Fruit fly (Drosophila melanogaster) whole organism, embryonic: ENCODE results near the gene CG12728.

Experiments
- Abd-B ChIP-seq: fragments of 200-800 bp; sonication (Bioruptor generic); optimal IDR thresholded peaks from 2 replicates; lab custom pipeline; 2018; ENCODE audit warnings: missing biosample characterization, mild to moderate bottlenecking, missing genetic modification characterization, moderate library complexity
- Aef1 ChIP-seq: fragments of 200-800 bp; sonication (Bioruptor generic); IDR thresholded peaks from 3 replicates; pipeline ENCODE4 v1.3.6; 2022; ENCODE audit warnings: missing biosample characterization, missing genetic modification characterization
- Asciz ChIP-seq: fragments of 200-800 bp; sonication (Bioruptor generic); optimal IDR thresholded peaks from 2 replicates; lab custom pipeline; 2017; ENCODE audit warnings: missing biosample characterization, mild to moderate bottlenecking, missing genetic modification characterization, missing genetic modification reagents
- BtbVII ChIP-seq: fragments of 200-800 bp; sonication (Bioruptor generic); optimal IDR thresholded peaks from 3 replicates; lab custom pipeline; 2017; ENCODE audit warnings: missing biosample characterization, mild to moderate bottlenecking, missing genetic modification characterization
- Bteb2 ChIP-seq: fragments of 200-800 bp; sonication (Bioruptor generic); optimal IDR thresholded peaks from 2 replicates; lab custom pipeline; 2016; ENCODE audit warnings: missing biosample characterization, missing genetic modification characterization
- CG12299 ChIP-seq: fragments of 200-800 bp; sonication (Bioruptor generic); optimal IDR thresholded peaks from 2 replicates; lab custom pipeline; 2018; ENCODE audit warnings: missing biosample characterization, mild to moderate bottlenecking, missing genetic modification characterization
- CG1233 ChIP-seq: fragments of 200-800 bp; sonication (Bioruptor generic); optimal IDR thresholded peaks from 4 replicates; lab custom pipeline; 2018; ENCODE audit warnings: missing biosample characterization, mild to moderate bottlenecking, missing genetic modification characterization
- CG14441 ChIP-seq: fragments of 200-800 bp; sonication (Bioruptor generic); IDR thresholded peaks from 2 replicates; pipeline ENCODE4 v1.3.6; 2022; ENCODE audit warnings: missing biosample characterization, missing genetic modification characterization
- CG14965 ChIP-seq: fragments of 200-800 bp; sonication (Bioruptor generic); optimal IDR thresholded peaks from 2 replicates; lab custom pipeline; 2016; ENCODE audit warnings: missing biosample characterization, missing genetic modification characterization, borderline replicate concordance
- CG15514 ChIP-seq: fragments of 200-800 bp; sonication (Bioruptor generic); optimal IDR thresholded peaks from 3 replicates; lab custom pipeline; 2017; ENCODE audit warnings: missing biosample characterization, missing genetic modification characterization, mild to moderate bottlenecking, moderate library complexity, missing genetic modification reagents
- CG16813 ChIP-seq: fragments of 200-800 bp; sonication (Bioruptor generic); IDR thresholded peaks from 3 replicates; pipeline ENCODE4 v1.3.6; 2022; ENCODE audit warnings: missing biosample characterization, missing genetic modification characterization; ENCODE audit not compliant: partially characterized antibody
- CG17385 ChIP-seq: fragments of 200-800 bp; sonication (Bioruptor generic); optimal IDR thresholded peaks from 3 replicates; lab custom pipeline; 2018; ENCODE audit warnings: missing biosample characterization, mild to moderate bottlenecking, missing genetic modification characterization
- CG17829 ChIP-seq: fragments of 200-800 bp; optimal IDR thresholded peaks from 2 replicates; lab custom pipeline; 2019; ENCODE audit warnings: missing biosample characterization, mild to moderate bottlenecking, missing genetic modification characterization, moderate library complexity
- CG2889 ChIP-seq: fragments of 200-800 bp; sonication (Bioruptor generic); IDR thresholded peaks from 3 replicates; pipeline ENCODE4 v1.3.6; 2022; ENCODE audit warnings: missing biosample characterization, missing genetic modification characterization
- CG30403 ChIP-seq: fragments of 200-800 bp; sonication (Bioruptor generic); optimal IDR thresholded peaks from 3 replicates; lab custom pipeline; 2016; ENCODE audit warnings: missing biosample characterization, missing genetic modification characterization
- CG3065 ChIP-seq: fragments of 200-800 bp; sonication (Bioruptor generic); optimal IDR thresholded peaks from 2 replicates; lab custom pipeline; 2016; ENCODE audit warnings: missing biosample characterization, missing genetic modification characterization
- CG31441 ChIP-seq: fragments of 200-800 bp; sonication (Bioruptor generic); IDR thresholded peaks from 2 replicates; pipeline ENCODE4 v1.3.6; 2022; ENCODE audit warnings: missing biosample characterization, missing genetic modification characterization
- CG3995 ChIP-seq: fragments of 200-800 bp; sonication (Bioruptor generic); optimal IDR thresholded peaks from 3 replicates; lab custom pipeline; 2016; ENCODE audit warnings: missing biosample characterization, missing genetic modification characterization
- CG4328 ChIP-seq: fragments of 200-800 bp; sonication (Bioruptor generic); optimal IDR thresholded peaks from 3 replicates; lab custom pipeline; 2017; ENCODE audit warnings: missing biosample characterization, missing genetic modification reagents, missing genetic modification characterization
- CG4360 ChIP-seq: fragments of 200-800 bp; sonication (Bioruptor generic); IDR thresholded peaks from 2 replicates; pipeline ENCODE4 v1.3.6; 2022; ENCODE audit warnings: missing biosample characterization, missing genetic modification characterization
- CG5180 ChIP-seq: fragments of 200-800 bp; sonication (Bioruptor generic); optimal IDR thresholded peaks from 3 replicates; lab custom pipeline; 2017; ENCODE audit warnings: missing biosample characterization, missing genetic modification characterization, mild to moderate bottlenecking, moderate library complexity, missing genetic modification reagents
- CG6689 ChIP-seq: fragments of 200-800 bp; sonication (Bioruptor generic); IDR thresholded peaks from 2 replicates; pipeline ENCODE4 v1.3.6; 2022; ENCODE audit warnings: missing biosample characterization, missing genetic modification characterization
- CG8281 ChIP-seq: fragments of 200-800 bp; sonication (Bioruptor generic); optimal IDR thresholded peaks from 2 replicates; lab custom pipeline; 2018; ENCODE audit warnings: missing biosample characterization, mild to moderate bottlenecking, missing genetic modification characterization, moderate library complexity
- CG9215 ChIP-seq: fragments of 200-800 bp; sonication (Bioruptor generic); IDR thresholded peaks from 2 replicates; pipeline ENCODE4 v1.3.6; 2022; ENCODE audit warnings: missing biosample characterization, missing genetic modification characterization
- CoRest ChIP-seq: fragments of 200-800 bp; sonication (Bioruptor generic); optimal IDR thresholded peaks from 3 replicates; lab custom pipeline; 2018; ENCODE audit warnings: missing biosample characterization, mild to moderate bottlenecking, missing genetic modification characterization, moderate library complexity
- Drgx ChIP-seq: fragments of 200-800 bp; sonication (Bioruptor generic); IDR thresholded peaks from 2 replicates; pipeline ENCODE4 v1.3.6; 2022; ENCODE audit warnings: missing biosample characterization, missing genetic modification characterization
- Elba2 ChIP-seq: fragments of 200-800 bp; sonication (Bioruptor generic); optimal IDR thresholded peaks from 3 replicates; lab custom pipeline; 2016; ENCODE audit warnings: missing biosample characterization, missing genetic modification characterization
- Ets65A ChIP-seq: fragments of 200-800 bp; sonication (Bioruptor generic); peaks from one replicate; lab custom pipeline; 2016; ENCODE audit warnings: missing biosample characterization, missing genetic modification characterization
- Fer2 ChIP-seq: fragments of 200-800 bp; sonication (Bioruptor generic); optimal IDR thresholded peaks from 2 replicates; lab custom pipeline; 2018; ENCODE audit warnings: missing biosample characterization, mild to moderate bottlenecking, missing genetic modification characterization, moderate library complexity
- MBD-R2 ChIP-seq: fragments of 200-800 bp; sonication (Bioruptor generic); IDR thresholded peaks from 2 replicates; pipeline ENCODE4 v1.3.6; 2022; ENCODE audit warnings: missing biosample characterization, missing genetic modification characterization
- ash1 ChIP-seq: fragments of 200-800 bp; sonication (Bioruptor generic); optimal IDR thresholded peaks from 2 replicates; lab custom pipeline; 2018; ENCODE audit warnings: missing biosample characterization, mild to moderate bottlenecking, missing genetic modification characterization
- bbx ChIP-seq: fragments of 200-800 bp; sonication (Bioruptor generic); IDR thresholded peaks from 2 replicates; pipeline ENCODE4 v1.3.6; 2022; ENCODE audit warnings: missing biosample characterization, missing genetic modification characterization; ENCODE audit not compliant: partially characterized antibody
- cad ChIP-seq: fragments of >200 bp; optimal IDR thresholded peaks from 2 replicates; lab custom pipeline; 2017; ENCODE audit warnings: missing biosample characterization, missing genetic modification characterization
- croc ChIP-seq: fragments of 200-800 bp; sonication (Bioruptor generic); conservative IDR thresholded peaks from 3 replicates; pipeline ENCODE4 v1.3.6; 2022; ENCODE audit warnings: missing biosample characterization, missing genetic modification characterization
- gem ChIP-seq: fragments of 200-800 bp; sonication (Bioruptor generic); optimal IDR thresholded peaks from 2 replicates; lab custom pipeline; 2019; ENCODE audit warnings: missing biosample characterization, mild to moderate bottlenecking, missing genetic modification characterization, moderate library complexity
- grau ChIP-seq: fragments of 200-800 bp; optimal IDR thresholded peaks from 3 replicates; lab custom pipeline; 2019; ENCODE audit warnings: missing biosample characterization, mild to moderate bottlenecking, missing genetic modification characterization, moderate library complexity
- hth ChIP-seq: fragments of >200 bp; optimal IDR thresholded peaks from 2 replicates; lab custom pipeline; 2017; ENCODE audit warnings: inconsistent platforms
- jumu ChIP-seq: fragments of 200-800 bp; sonication (Bioruptor generic); optimal IDR thresholded peaks from 3 replicates; lab custom pipeline; 2016; ENCODE audit warnings: missing biosample characterization, missing genetic modification characterization
- knrl ChIP-seq: fragments of 200-800 bp; sonication (Bioruptor generic); IDR thresholded peaks from 3 replicates; pipeline ENCODE4 v1.3.6; 2022; ENCODE audit warnings: missing biosample characterization, missing genetic modification characterization; ENCODE audit not compliant: partially characterized antibody
- otp ChIP-seq: fragments of 200-800 bp; sonication (Bioruptor generic); IDR thresholded peaks from 3 replicates; pipeline ENCODE4, ENCODE4 v1.3.6; 2022; ENCODE audit warnings: missing biosample characterization, missing genetic modification characterization
- pan ChIP-seq, 4 experiments: fragments of >200 bp in 3 of 4; fragments of 200-800 bp in 1 of 4; sonication (Bioruptor generic) in 1 of 4; optimal IDR thresholded peaks in 3 of 4; IDR thresholded peaks in 1 of 4; 2 replicates each; pipeline versions ENCODE4 v1.3.6 to Lab custom; 2017 to 2022; ENCODE audit warnings: missing biosample characterization in 2 of 4, missing genetic modification characterization in 2 of 4, mixed read lengths in 1 of 4
- pita ChIP-seq: fragments of 200-800 bp; sonication (Bioruptor generic); optimal IDR thresholded peaks from 2 replicates; lab custom pipeline; 2017; ENCODE audit warnings: missing biosample characterization, mild to moderate bottlenecking, missing genetic modification characterization
- prd ChIP-seq, 3 experiments: fragments of >200 bp in 2 of 3; fragments of 200-800 bp in 1 of 3; sonication (Bioruptor generic) in 1 of 3; optimal IDR thresholded peaks in 2 of 3; IDR thresholded peaks in 1 of 3; 2 replicates in 2 of 3; 3 replicates in 1 of 3; pipeline versions ENCODE4 v1.3.6 to Lab custom; 2017 to 2022; ENCODE audit warnings: missing biosample characterization in 1 of 3, missing genetic modification characterization in 1 of 3
- pros ChIP-seq: fragments of 200-800 bp; sonication (Bioruptor generic); optimal IDR thresholded peaks from 3 replicates; lab custom pipeline; 2019; ENCODE audit warnings: missing biosample characterization, mild to moderate bottlenecking, missing genetic modification characterization, moderate library complexity
- pum ChIP-seq: fragments of 200-800 bp; sonication (Bioruptor generic); optimal IDR thresholded peaks from 2 replicates; lab custom pipeline; 2016; ENCODE audit warnings: missing biosample characterization, missing genetic modification characterization
- ranshi ChIP-seq: fragments of 200-800 bp; sonication (Bioruptor generic); IDR thresholded peaks from 2 replicates; pipeline ENCODE4 v1.3.6; 2022; ENCODE audit warnings: missing biosample characterization, missing genetic modification characterization
- so ChIP-seq: fragments of 200-800 bp; sonication (Bioruptor generic); IDR thresholded peaks from 3 replicates; pipeline ENCODE4 v1.3.6; 2022; ENCODE audit warnings: missing biosample characterization, missing genetic modification characterization
- tap ChIP-seq: fragments of 200-800 bp; optimal IDR thresholded peaks from 3 replicates; lab custom pipeline; 2019; ENCODE audit warnings: missing biosample characterization, mild to moderate bottlenecking, missing genetic modification characterization, moderate library complexity
- trh ChIP-seq: fragments of 200-800 bp; sonication (Bioruptor generic); optimal IDR thresholded peaks from 2 replicates; lab custom pipeline; 2016; ENCODE audit warnings: missing biosample characterization, missing genetic modification characterization
- twi ChIP-seq: fragments of 200-800 bp; optimal IDR thresholded peaks from 2 replicates; lab custom pipeline; 2019; ENCODE audit warnings: missing biosample characterization, mild to moderate bottlenecking, missing genetic modification characterization, moderate library complexity
- tx ChIP-seq: fragments of 200-800 bp; sonication (Bioruptor generic); optimal IDR thresholded peaks from 2 replicates; lab custom pipeline; 2016; ENCODE audit warnings: missing biosample characterization, missing genetic modification characterization

Gene CG12728

dm6 chrX:5977113-5977512, 34.7 kb downstream of the CG12728 start (continued):
- TF ChIP-seq CG1233 (GFP tag; lab: Kevin White, UChicago), result no peak
- TF ChIP-seq MBD-R2 (GFP tag; lab: Robert Waterston, UW), result no peak
- no peak for TF ChIP-seq BtbVII (GFP tag; lab: Kevin White, UChicago)
- TF ChIP-seq so (GFP tag; lab: Robert Waterston, UW), result no peak
- no peak for TF ChIP-seq bbx
- TF ChIP-seq CG5180 (GFP tag; lab: Kevin White, UChicago), result no peak
- TF ChIP-seq CG16813, result no peak
- TF ChIP-seq jumu (GFP tag; lab: Kevin White, UChicago), result no peak
- TF ChIP-seq Ets65A (GFP tag; lab: Kevin White, UChicago), result no peak
- TF ChIP-seq ranshi (GFP tag; lab: Robert Waterston, UW), result no peak
- TF ChIP-seq Bteb2 (GFP tag; lab: Kevin White, UChicago), result no peak
- no peak for TF ChIP-seq CG9215 (GFP tag; lab: Robert Waterston, UW)
- no peak for TF ChIP-seq CG8281 (tag; lab: Kevin White, UChicago)
- TF ChIP-seq pan (optimal IDR thresholded peaks at IDR 0.05; lab: Kevin White, UChicago), result no peak
- peak in 1 of 2 experiments; percentile 26 for TF ChIP-seq pan (GFP tag; optimal IDR thresholded peaks at IDR 0.05 in 1 of 2, IDR thresholded peaks at IDR 0.05 in 1 of 2)
- no peak for TF ChIP-seq Fer2 (tag; lab: Kevin White, UChicago)
- TF ChIP-seq CG3065 (GFP tag; lab: Kevin White, UChicago), result no peak
- TF ChIP-seq CoRest, result peak; percentile 8
- no peak for TF ChIP-seq hth (lab: Kevin White, UChicago)
- TF ChIP-seq CG17829 (tag; lab: Kevin White, UChicago), result no peak
- no peak for TF ChIP-seq Abd-B
- peak; percentile 41 for TF ChIP-seq gem (tag; lab: Kevin White, UChicago)
- no peak for TF ChIP-seq tap (tag; lab: Kevin White, UChicago)
- no peak for TF ChIP-seq pros (GFP tag; lab: Kevin White, UChicago)
- no peak for TF ChIP-seq CG3995 (GFP tag; lab: Kevin White, UChicago)
- TF ChIP-seq CG30403, result peak; percentile 22
- no peak for TF ChIP-seq CG14965
- no peak for TF ChIP-seq CG4328 (GFP tag; lab: Kevin White, UChicago)
- no peak for TF ChIP-seq prd (optimal IDR thresholded peaks at IDR 0.05; lab: Kevin White, UChicago)
- TF ChIP-seq prd (GFP tag; IDR thresholded peaks at IDR 0.05; lab: Robert Waterston, UW), result no peak
- no peak for TF ChIP-seq Aef1 (GFP tag; lab: Robert Waterston, UW)
- TF ChIP-seq twi (tag; lab: Kevin White, UChicago), result no peak
- TF ChIP-seq CG15514 (GFP tag; lab: Kevin White, UChicago), result no peak
- no peak for TF ChIP-seq otp (GFP tag; lab: Robert Waterston, UW)
- no peak for TF ChIP-seq pita
- TF ChIP-seq CG17385 (GFP tag; lab: Kevin White, UChicago), result no peak
- 0 out of 2 replicates have a peak, but pooled peaks have one; percentile 20 for TF ChIP-seq Drgx (GFP tag; lab: Robert Waterston, UW)
- TF ChIP-seq CG4360 (GFP tag; lab: Robert Waterston, UW), result no peak
- TF ChIP-seq tx (GFP tag; lab: Kevin White, UChicago), result no peak
- peak; percentile 28 for TF ChIP-seq grau (tag; lab: Kevin White, UChicago)
- no peak for TF ChIP-seq cad
- TF ChIP-seq Asciz, result no peak
- no peak for TF ChIP-seq pum (GFP tag; lab: Kevin White, UChicago)
- TF ChIP-seq Elba2 (GFP tag; lab: Kevin White, UChicago), result no peak
- no peak for TF ChIP-seq ash1 (GFP tag; lab: Kevin White, UChicago)
- TF ChIP-seq CG6689 (GFP tag; lab: Robert Waterston, UW), result 0 out of 2 replicates have a peak, but pooled peaks have one; percentile 6
- no peak for TF ChIP-seq CG31441 (GFP tag; lab: Robert Waterston, UW)
- no peak for TF ChIP-seq trh (GFP tag; lab: Kevin White, UChicago)
- no peak for TF ChIP-seq CG2889 (GFP tag; lab: Robert Waterston, UW)
- TF ChIP-seq knrl (GFP tag; lab: Robert Waterston, UW), result no peak
- TF ChIP-seq CG12299 (tag; lab: Kevin White, UChicago), result no peak
- 0 out of 2 replicates have a peak, but pooled peaks have one; percentile 22 for TF ChIP-seq CG14441
- no peak for TF ChIP-seq croc
